Worm (Caenorhabditis elegans): ENCODE data around the gene bath-20.
"Not testable (repeated sequence)": the region's sequence is repeated elsewhere in the genome, so short reads cannot be mapped to it uniquely, and the experiment has no call there.

Gene bath-20

DNA sequence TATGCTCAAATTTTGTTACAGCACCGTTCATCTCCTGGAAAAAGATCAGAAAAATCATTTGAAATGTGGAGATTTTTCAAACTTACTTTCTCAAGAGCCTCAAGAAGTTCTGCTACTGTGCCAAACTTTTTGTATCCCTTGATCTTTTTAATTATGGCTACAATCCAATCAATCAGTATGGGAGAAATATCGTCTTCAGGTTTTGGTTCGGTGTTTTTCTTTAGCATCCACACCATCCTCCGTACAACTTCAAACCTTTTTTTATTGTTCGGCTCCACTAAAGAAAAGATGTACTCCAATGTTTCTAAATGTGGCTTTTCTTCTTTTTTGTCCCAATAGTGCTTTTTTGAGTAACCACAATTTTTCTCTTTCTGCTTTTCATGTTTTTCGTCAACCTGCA lies 34.1 kb upstream of the bath-20 start:
- TF ChIP-seq nhr-237 (tag; optimal IDR thresholded peaks at IDR 0.05) (no peak), ham-2 (GFP tag; optimal IDR thresholded peaks at IDR 0.05) (no peak), nhr-2 (tag; optimal IDR thresholded peaks at IDR 0.05) (no peak), M03D4.4 (tag; optimal IDR thresholded peaks at IDR 0.05) (no peak), ztf-11 (tag; optimal IDR thresholded peaks at IDR 0.05) (no peak), lin-32 (GFP tag; optimal IDR thresholded peaks at IDR 0.05) (no peak)

DNA sequence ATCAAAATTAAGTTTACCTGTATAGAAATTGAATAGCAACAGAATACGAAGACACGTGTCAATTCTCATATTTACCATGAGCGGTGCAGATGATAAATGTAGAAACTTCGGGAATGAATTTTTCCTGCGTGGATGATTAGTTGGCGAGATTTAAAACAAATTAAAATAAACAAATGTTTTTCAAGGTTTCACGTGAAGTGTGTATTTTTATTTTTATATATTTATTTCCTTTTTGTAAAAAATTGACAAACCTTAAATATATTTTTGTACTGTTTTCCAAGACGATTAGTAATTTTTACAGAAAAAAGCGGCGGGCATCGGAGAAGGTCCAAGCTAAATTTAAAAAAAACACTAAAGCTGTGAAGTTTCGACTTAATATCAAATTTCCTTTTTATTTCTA lies 33.2 kb upstream of the bath-20 start, which contains the start of gene F07E5.8:
F07E5.8 (minus strand) TSS at position 101 of the 400 bp plus-strand sequence.
- no peak for TF ChIP-seq ceh-83 (GFP tag; optimal IDR thresholded peaks at IDR 0.05)
- no peak for TF ChIP-seq ceh-43 (GFP tag; optimal IDR thresholded peaks at IDR 0.05)

DNA sequence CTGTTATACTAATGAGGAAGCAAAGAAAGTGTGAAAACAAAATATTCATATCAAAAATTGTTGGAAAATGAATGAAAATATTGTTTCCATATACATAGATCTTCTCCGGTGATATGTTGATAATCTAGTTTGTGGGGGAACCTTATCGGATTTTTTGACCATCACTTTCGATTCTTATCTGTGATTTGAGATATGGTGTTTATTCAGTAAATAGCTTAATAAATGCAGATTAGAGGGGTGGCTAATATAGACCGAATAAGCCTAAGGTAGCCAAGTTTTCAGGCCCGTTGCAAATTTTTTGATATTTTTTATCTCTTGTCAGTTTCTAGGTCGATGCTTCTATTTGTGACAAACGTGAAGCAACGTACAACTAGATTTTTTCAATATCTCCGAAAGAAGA lies 29.1 kb upstream of the bath-20 start, which contains the start of gene F07E5.7:
F07E5.7 (minus strand) TSS at position 101 of the 400 bp plus-strand sequence.
- TF ChIP-seq nhr-28 (tag; optimal IDR thresholded peaks at IDR 0.05) (no peak), nhr-2 (tag; optimal IDR thresholded peaks at IDR 0.05) (no peak), ztf-11 (tag; optimal IDR thresholded peaks at IDR 0.05) (no peak), lin-13 (tag; optimal IDR thresholded peaks at IDR 0.05) (no peak), lin-32 (GFP tag; optimal IDR thresholded peaks at IDR 0.05) (no peak), zip-8 (tag; optimal IDR thresholded peaks at IDR 0.05) (no peak), ceh-83 (GFP tag; optimal IDR thresholded peaks at IDR 0.05) (no peak), pha-4 (tag; optimal IDR thresholded peaks at IDR 0.05) (no peak), ces-1 (GFP tag; optimal IDR thresholded peaks at IDR 0.05) (no peak), sem-2 (GFP tag; optimal IDR thresholded peaks at IDR 0.05) (no peak), unc-62 (GFP tag; optimal IDR thresholded peaks at IDR 0.05) (no peak)

DNA sequence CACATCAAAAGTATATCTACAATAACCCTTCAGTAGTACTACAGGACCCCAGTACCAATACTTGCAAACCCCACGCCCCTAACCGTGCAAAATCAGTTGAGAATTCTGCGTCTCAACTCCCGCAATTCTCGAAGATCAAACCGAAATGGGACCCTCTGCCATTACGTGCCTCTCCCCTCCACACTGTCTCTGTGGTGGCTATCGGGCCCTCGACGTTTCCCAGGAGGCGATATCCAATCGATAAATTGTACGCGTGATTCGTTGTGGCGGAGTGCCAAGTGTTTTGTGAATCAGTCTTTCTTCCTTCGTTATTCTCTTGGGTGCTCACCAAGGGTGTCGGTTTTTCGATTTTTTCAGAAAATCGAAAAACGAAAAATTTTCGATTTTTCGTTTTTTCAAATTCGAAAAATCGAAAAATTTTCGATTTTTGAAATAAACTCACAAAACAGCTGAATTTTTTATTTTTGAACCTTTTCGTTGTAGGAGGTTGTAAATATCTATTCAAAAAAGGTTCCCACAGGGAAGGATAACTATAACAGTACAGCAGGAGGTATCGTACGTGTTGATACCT lies 25.2 kb upstream of the bath-20 start, which contains the start of gene F07E5.12:
F07E5.12 (plus strand) TSS at position 521 of the 571 bp plus-strand sequence.
- not testable (repeated sequence) for TF ChIP-seq zip-8 (tag; optimal IDR thresholded peaks at IDR 0.05); unc-120 (tag; optimal IDR thresholded peaks at IDR 0.05; ENCODE audit: poor library complexity, severe bottlenecking); snpc-4 (tag; optimal IDR thresholded peaks at IDR 0.05)

DNA sequence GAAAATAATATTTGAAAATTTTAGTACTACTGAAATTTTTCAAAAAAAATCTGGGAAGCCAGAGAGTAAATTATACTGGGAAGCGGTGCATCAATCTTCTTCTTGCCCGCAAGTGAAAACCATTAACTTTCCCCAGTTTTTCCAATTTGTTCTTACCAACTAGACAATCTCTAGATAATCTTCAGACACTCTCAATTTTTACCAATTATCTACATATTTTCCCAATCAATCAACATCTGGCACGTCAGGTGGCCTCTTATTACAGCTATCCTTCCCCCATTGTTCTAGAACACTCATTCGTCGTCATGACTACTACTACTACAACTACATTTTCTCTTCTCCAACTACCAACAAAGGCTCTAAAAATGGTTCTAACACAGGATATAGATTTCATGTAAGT lies 22.1 kb upstream of the bath-20 start, which contains the start of gene fbxb-6:
fbxb-6 (plus strand) TSS at position 301 of the 400 bp plus-strand sequence.
- no peak for TF ChIP-seq unc-62 (GFP tag; optimal IDR thresholded peaks at IDR 0.05)
- no peak for TF ChIP-seq nhr-76 (tag; optimal IDR thresholded peaks at IDR 0.05)
- no peak for TF ChIP-seq nhr-12 (tag; optimal IDR thresholded peaks at IDR 0.05)
- no peak for TF ChIP-seq sem-2 (GFP tag; optimal IDR thresholded peaks at IDR 0.05)
- no peak for TF ChIP-seq blmp-1 (tag; optimal IDR thresholded peaks at IDR 0.05)

DNA sequence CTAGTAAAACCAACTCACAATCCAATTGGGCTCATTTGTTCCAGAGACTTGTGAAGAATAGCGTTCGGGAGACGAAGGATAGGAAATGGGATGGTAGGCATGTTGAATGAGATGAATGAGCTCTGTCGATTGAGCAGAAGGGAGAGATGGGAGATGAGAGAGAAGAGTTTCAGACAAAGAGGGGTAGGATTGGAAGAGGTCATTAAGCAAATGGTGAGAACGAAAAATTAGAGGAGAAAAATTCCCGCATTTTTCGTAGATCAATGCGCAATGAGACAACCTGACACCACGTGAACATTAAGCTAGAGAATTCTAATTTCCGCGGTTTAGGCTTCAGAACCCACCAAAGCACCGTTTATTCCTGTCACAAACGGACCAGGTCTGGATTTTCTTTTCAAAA lies 21.6 kb upstream of the bath-20 start, which contains the start of gene F07E5.13:
F07E5.13 (minus strand) TSS at position 101 of the 400 bp plus-strand sequence.
- TF ChIP-seq elt-1 (tag; optimal IDR thresholded peaks at IDR 0.05; ENCODE audit: borderline replicate concordance, insufficient read depth) (no peak), drap-1 (GFP tag; optimal IDR thresholded peaks at IDR 0.05) (no peak), mab-5 (tag; optimal IDR thresholded peaks at IDR 0.05) (no peak), unc-39 (tag; optimal IDR thresholded peaks at IDR 0.05) (no peak), ces-1 (GFP tag; optimal IDR thresholded peaks at IDR 0.05) (no peak), nhr-2 (tag; optimal IDR thresholded peaks at IDR 0.05) (no peak), sem-2 (GFP tag; optimal IDR thresholded peaks at IDR 0.05) (no peak), nhr-12 (tag; optimal IDR thresholded peaks at IDR 0.05) (no peak), pha-4 (tag; optimal IDR thresholded peaks at IDR 0.05) (no peak), ceh-39 (tag; optimal IDR thresholded peaks at IDR 0.05) (no peak), lin-13 (tag; optimal IDR thresholded peaks at IDR 0.05) (no peak), sptf-1 (tag; optimal IDR thresholded peaks at IDR 0.05) (no peak), tbx-8 (GFP tag; optimal IDR thresholded peaks at IDR 0.05) (no peak), lin-32 (GFP tag; optimal IDR thresholded peaks at IDR 0.05) (no peak), lsy-2 (tag; optimal IDR thresholded peaks at IDR 0.05) (no peak), unc-120 (tag; optimal IDR thresholded peaks at IDR 0.05; ENCODE audit: poor library complexity, severe bottlenecking) (no peak), cnd-1 (tag; optimal IDR thresholded peaks at IDR 0.05) (no peak), snpc-4 (tag; optimal IDR thresholded peaks at IDR 0.05) (no peak), ceh-83 (GFP tag; optimal IDR thresholded peaks at IDR 0.05) (no peak), mep-1 (tag; optimal IDR thresholded peaks at IDR 0.05) (no peak)

Data from whole organism, mixed stage, embryonic.